Worm (Caenorhabditis elegans) whole organism, late embryonic: ENCODE results near the gene W05B10.3.

Source experiments
- C08G9.2 ChIP-seq: sonication (generic microtip); optimal IDR thresholded peaks from 2 replicates; lab custom pipeline; 2016; ENCODE audit warnings: mild to moderate bottlenecking, missing genetic modification characterization, moderate library complexity, missing compliant biosample characterization
- C38D4.7 ChIP-seq: fragments of 200-800 bp; sonication (Bioruptor generic); optimal IDR thresholded peaks from 2 replicates; lab custom pipeline; 2018; ENCODE audit warnings: mild to moderate bottlenecking, missing genetic modification characterization, moderate library complexity, missing compliant biosample characterization
- K02D7.2 ChIP-seq: sonication (generic microtip); optimal IDR thresholded peaks from 2 replicates; lab custom pipeline; 2017; ENCODE audit warnings: mild to moderate bottlenecking, missing genetic modification characterization, missing compliant biosample characterization
- K09A11.1 ChIP-seq: sonication (generic microtip); optimal IDR thresholded peaks from 2 replicates; lab custom pipeline; 2017; ENCODE audit warnings: antibody characterized with exemption, mild to moderate bottlenecking, missing genetic modification characterization, missing compliant biosample characterization; ENCODE audit not compliant: insufficient read depth
- T23F11.4 ChIP-seq: fragments of 200-800 bp; sonication (Bioruptor generic); optimal IDR thresholded peaks from 2 replicates; lab custom pipeline; 2018; ENCODE audit warnings: mild to moderate bottlenecking, missing genetic modification characterization, missing compliant biosample characterization
- Y22D7AL.16 ChIP-seq: sonication (generic microtip); optimal IDR thresholded peaks from 2 replicates; lab custom pipeline; 2016; ENCODE audit warnings: missing genetic modification characterization, missing compliant biosample characterization
- ceh-18 ChIP-seq: sonication (generic microtip); optimal IDR thresholded peaks from 2 replicates; lab custom pipeline; 2016; ENCODE audit warnings: missing genetic modification characterization, missing compliant biosample characterization
- ceh-2 ChIP-seq: sonication (generic microtip); optimal IDR thresholded peaks from 2 replicates; lab custom pipeline; 2016; ENCODE audit warnings: missing genotype, missing genetic modification characterization, missing compliant biosample characterization
- ceh-24 ChIP-seq: sonication (generic microtip); optimal IDR thresholded peaks from 2 replicates; lab custom pipeline; 2016; ENCODE audit warnings: mild to moderate bottlenecking, missing genetic modification characterization, missing compliant biosample characterization
- ceh-30 ChIP-seq: fragments of 150-350 bp; optimal IDR thresholded peaks from 2 replicates; lab custom pipeline; 2014; ENCODE audit warnings: missing biosample characterization, missing genetic modification characterization
- ceh-31 ChIP-seq: sonication (generic microtip); optimal IDR thresholded peaks from 2 replicates; lab custom pipeline; 2016; ENCODE audit warnings: missing genetic modification characterization, missing compliant biosample characterization
- ceh-34 ChIP-seq: sonication (generic microtip); optimal IDR thresholded peaks from 2 replicates; lab custom pipeline; 2016; ENCODE audit warnings: mild to moderate bottlenecking, missing genetic modification characterization, missing compliant biosample characterization
- ceh-48 ChIP-seq: sonication (generic microtip); optimal IDR thresholded peaks from 2 replicates; lab custom pipeline; 2016; ENCODE audit warnings: missing genetic modification characterization, inconsistent platforms, missing compliant biosample characterization
- ceh-9 ChIP-seq: sonication (generic microtip); optimal IDR thresholded peaks from 2 replicates; lab custom pipeline; 2016; ENCODE audit warnings: mild to moderate bottlenecking, missing genetic modification characterization, inconsistent platforms, missing compliant biosample characterization
- dve-1 ChIP-seq: sonication (generic microtip); optimal IDR thresholded peaks from 2 replicates; lab custom pipeline; 2017; ENCODE audit warnings: antibody characterized with exemption, mild to moderate bottlenecking, missing genetic modification characterization, missing compliant biosample characterization
- elt-2 ChIP-seq: sonication (generic microtip); optimal IDR thresholded peaks from 2 replicates; lab custom pipeline; 2016; ENCODE audit warnings: missing genetic modification reagents, missing genetic modification characterization, missing compliant biosample characterization
- ets-4 ChIP-seq: sonication (generic microtip); optimal IDR thresholded peaks from 2 replicates; lab custom pipeline; 2016; ENCODE audit warnings: missing genetic modification characterization, missing compliant biosample characterization
- eyg-1 ChIP-seq: sonication (generic microtip); optimal IDR thresholded peaks from 2 replicates; lab custom pipeline; 2016; ENCODE audit warnings: missing genotype, missing genetic modification characterization, missing compliant biosample characterization
- gmeb-2 ChIP-seq: sonication (generic microtip); optimal IDR thresholded peaks from 2 replicates; lab custom pipeline; 2016; ENCODE audit warnings: missing genetic modification characterization, inconsistent platforms, missing compliant biosample characterization
- hlh-15 ChIP-seq: sonication (generic microtip); optimal IDR thresholded peaks from 2 replicates; lab custom pipeline; 2016; ENCODE audit warnings: missing genetic modification characterization, missing compliant biosample characterization
- hlh-30 ChIP-seq: sonication (generic microtip); optimal IDR thresholded peaks from 2 replicates; lab custom pipeline; 2017; ENCODE audit warnings: antibody characterized with exemption, missing genetic modification characterization, missing compliant biosample characterization; ENCODE audit not compliant: insufficient read depth
- hlh-6 ChIP-seq: sonication (generic microtip); optimal IDR thresholded peaks from 2 replicates; lab custom pipeline; 2016; ENCODE audit warnings: missing genotype, missing genetic modification characterization, missing compliant biosample characterization
- hlh-8 ChIP-seq: sonication (generic microtip); optimal IDR thresholded peaks from 2 replicates; lab custom pipeline; 2016; ENCODE audit warnings: missing genotype, missing genetic modification characterization, missing compliant biosample characterization
- lin-11 ChIP-seq: fragments of 200-800 bp; sonication (Bioruptor generic); optimal IDR thresholded peaks from 2 replicates; lab custom pipeline; 2018; ENCODE audit warnings: mild to moderate bottlenecking, missing genetic modification characterization, missing compliant biosample characterization
- nfya-1 ChIP-seq: sonication (generic microtip); optimal IDR thresholded peaks from 2 replicates; lab custom pipeline; 2017; ENCODE audit warnings: missing genetic modification characterization, mild to moderate bottlenecking, missing compliant biosample characterization, antibody characterized with exemption, moderate library complexity
- pat-9 ChIP-seq: fragments of 200-800 bp; sonication (Bioruptor generic); optimal IDR thresholded peaks from 2 replicates; lab custom pipeline; 2018; ENCODE audit warnings: mild to moderate bottlenecking, missing genetic modification characterization, moderate library complexity, missing compliant biosample characterization
- pax-1 ChIP-seq: fragments of 150-350 bp; optimal IDR thresholded peaks from 2 replicates; lab custom pipeline; 2014; ENCODE audit warnings: missing biosample characterization, missing genetic modification characterization
- pha-2 ChIP-seq: sonication (generic microtip); optimal IDR thresholded peaks from 2 replicates; lab custom pipeline; 2017; ENCODE audit warnings: mild to moderate bottlenecking, missing genetic modification characterization, missing compliant biosample characterization
- pros-1 ChIP-seq: fragments of 150-350 bp; optimal IDR thresholded peaks from 2 replicates; lab custom pipeline; 2014; ENCODE audit warnings: missing biosample characterization, missing genetic modification reagents, missing genetic modification characterization
- sdc-2 ChIP-seq: sonication (generic microtip); optimal IDR thresholded peaks from 2 replicates; lab custom pipeline; 2016; ENCODE audit warnings: missing genotype, missing genetic modification characterization, missing compliant biosample characterization
- sox-2 ChIP-seq: fragments of 200-800 bp; sonication (Bioruptor generic); IDR thresholded peaks from 2 replicates; pipeline ENCODE4 v1.3.6; 2022; ENCODE audit warnings: missing genetic modification reagents, missing genetic modification characterization, missing compliant biosample characterization
- tbx-2 ChIP-seq: sonication (generic microtip); optimal IDR thresholded peaks from 2 replicates; lab custom pipeline; 2016; ENCODE audit warnings: missing genetic modification characterization, missing compliant biosample characterization
- tbx-7 ChIP-seq: sonication (generic microtip); optimal IDR thresholded peaks from 2 replicates; lab custom pipeline; 2016; ENCODE audit warnings: missing genotype, missing genetic modification characterization, missing compliant biosample characterization
- unc-55 ChIP-seq: sonication (generic microtip); optimal IDR thresholded peaks from 2 replicates; lab custom pipeline; 2017; ENCODE audit warnings: missing biosample characterization, missing genetic modification reagents, missing genetic modification characterization
- unc-86 ChIP-seq: sonication (generic microtip); optimal IDR thresholded peaks from 2 replicates; lab custom pipeline; 2016; ENCODE audit warnings: missing genetic modification characterization, missing compliant biosample characterization
- zip-5 ChIP-seq: sonication (generic microtip); optimal IDR thresholded peaks from 2 replicates; lab custom pipeline; 2016; ENCODE audit warnings: missing genetic modification characterization, missing compliant biosample characterization
- ztf-16 ChIP-seq: sonication (generic microtip); optimal IDR thresholded peaks from 2 replicates; lab custom pipeline; 2017; ENCODE audit warnings: missing genetic modification characterization, missing compliant biosample characterization

W05B10.3 gene

DNA sequence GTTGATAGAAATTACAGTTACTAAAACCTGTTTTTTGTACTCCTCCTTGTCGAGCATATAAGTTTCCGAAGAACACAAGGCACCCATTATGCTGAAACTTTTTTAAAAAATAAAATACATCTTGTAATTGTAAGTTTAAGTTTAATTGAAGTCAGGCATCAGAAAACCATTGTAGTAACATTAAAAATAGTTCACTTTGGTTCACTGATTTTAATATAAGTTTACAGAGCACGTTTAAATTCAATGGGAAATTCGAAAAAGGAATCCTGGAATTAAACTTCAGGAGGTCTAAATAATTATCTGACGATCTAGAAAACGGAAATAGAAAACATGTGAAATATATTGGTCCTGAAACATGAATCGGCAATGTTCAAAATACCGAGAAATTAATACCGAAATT, 21.1 kb downstream of the W05B10.3 start, which contains the start of gene gpa-8:
gpa-8 (minus strand) TSS at position 101 of the 400 bp plus-strand sequence.
- TF ChIP-seq ceh-30 (tag; lab: Kevin White, UChicago): no peak
- TF ChIP-seq ceh-9 (tag; lab: Kevin White, UChicago): no peak
- no peak for TF ChIP-seq hlh-8 (tag; lab: Kevin White, UChicago)
- TF ChIP-seq hlh-6 (tag; lab: Kevin White, UChicago): no peak
- no peak for TF ChIP-seq Y22D7AL.16
- no peak for TF ChIP-seq ets-4 (tag; lab: Kevin White, UChicago)
- TF ChIP-seq C38D4.7 (GFP tag; lab: Kevin White, UChicago): no peak
- no peak for TF ChIP-seq pax-1 (tag; lab: Kevin White, UChicago)
- no peak for TF ChIP-seq unc-86 (tag; lab: Kevin White, UChicago)
- TF ChIP-seq dve-1 (tag; lab: Kevin White, UChicago): no peak
- TF ChIP-seq tbx-2 (tag; lab: Kevin White, UChicago): no peak
- no peak for TF ChIP-seq tbx-7 (tag; lab: Kevin White, UChicago)
- TF ChIP-seq lin-11 (tag; lab: Kevin White, UChicago): no peak
- no peak for TF ChIP-seq T23F11.4 (GFP tag; lab: Kevin White, UChicago)
- TF ChIP-seq K09A11.1: no peak
- TF ChIP-seq gmeb-2: no peak
- TF ChIP-seq zip-5 (tag; lab: Kevin White, UChicago): no peak
- TF ChIP-seq pros-1 (tag; lab: Kevin White, UChicago): no peak
- no peak for TF ChIP-seq ceh-34 (tag; lab: Kevin White, UChicago)
- TF ChIP-seq ceh-24 (tag; lab: Kevin White, UChicago): no peak

DNA sequence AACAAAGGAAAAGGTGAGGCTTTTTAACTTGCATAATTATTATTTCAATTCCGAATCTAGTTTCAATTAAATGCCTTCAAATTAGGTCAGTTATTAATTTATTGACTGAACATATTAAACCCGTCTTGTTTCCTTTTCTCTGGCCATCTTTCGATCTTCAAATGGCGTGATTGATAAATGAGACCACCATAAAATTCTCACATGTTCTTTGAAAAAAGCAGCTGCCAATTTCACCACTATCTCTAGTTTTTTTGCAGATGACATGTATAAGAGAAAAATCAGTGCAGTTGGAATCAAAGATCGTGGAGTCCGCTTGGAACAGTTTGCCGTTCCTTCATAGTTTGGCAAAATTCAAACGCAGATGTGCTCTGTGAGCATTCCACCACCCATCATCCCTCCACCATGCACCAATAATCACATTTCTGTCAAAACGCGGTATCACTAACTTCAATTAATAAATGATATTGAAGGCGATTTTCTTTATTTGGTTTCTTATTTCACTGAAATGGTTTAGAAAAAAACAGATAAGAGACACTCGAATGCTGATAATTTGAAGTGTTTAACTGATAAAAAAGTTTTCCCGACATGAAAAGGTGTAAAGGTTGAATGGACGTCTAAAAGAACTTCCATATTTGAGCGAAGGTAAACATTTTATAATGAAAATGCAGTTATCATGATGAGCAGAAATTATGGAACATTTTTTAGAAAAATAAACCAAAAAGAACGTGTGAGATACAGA, 23.6 kb downstream of the W05B10.3 start:
- TF ChIP-seq ceh-48 (tag; lab: Kevin White, UChicago): no peak
- peak; percentile 62 for TF ChIP-seq elt-2
- no peak for TF ChIP-seq nfya-1 (tag; lab: Kevin White, UChicago)
- TF ChIP-seq pros-1 (tag; lab: Kevin White, UChicago): no peak
- no peak for TF ChIP-seq K02D7.2

DNA sequence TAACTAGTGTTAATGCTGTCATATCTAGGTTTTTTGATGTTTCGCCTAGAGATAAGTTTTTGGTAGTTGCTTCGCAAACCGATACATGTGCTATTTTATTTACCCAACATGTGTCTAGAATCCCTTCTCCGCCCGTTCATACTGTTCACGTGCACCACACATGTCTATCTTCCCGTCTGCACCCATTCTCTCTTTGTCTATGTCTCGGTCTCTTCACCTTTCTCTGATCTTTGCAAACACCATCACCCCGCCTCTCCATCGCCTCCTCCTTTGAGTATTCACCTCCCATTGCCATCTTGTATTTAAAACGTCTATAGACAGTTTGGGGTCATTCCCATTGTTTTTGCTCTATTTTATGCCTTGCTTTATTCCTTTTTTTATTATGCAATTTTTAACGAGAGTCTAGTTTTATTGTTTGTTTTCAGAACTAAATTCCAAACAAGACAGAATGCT, 24.3 kb downstream of the W05B10.3 start, which contains the start of gene F56H9.2:
F56H9.2 (plus strand) TSS at position 426 of the 453 bp plus-strand sequence.
- TF ChIP-seq ceh-18 (peak; percentile 41), tbx-2 (tag; lab: Kevin White, UChicago) (peak; percentile 65), zip-5 (tag; lab: Kevin White, UChicago) (no peak), elt-2 (peak; percentile 66), pha-2 (tag; lab: Kevin White, UChicago) (no peak), C08G9.2 (tag; lab: Kevin White, UChicago) (no peak), ztf-16 (tag; lab: Kevin White, UChicago) (peak; percentile 32), ceh-24 (tag; lab: Kevin White, UChicago) (no peak), sdc-2 (peak; percentile 55), pat-9 (no peak), eyg-1 (tag; lab: Kevin White, UChicago) (no peak), pax-1 (tag; lab: Kevin White, UChicago) (peak; percentile 23), sox-2 (GFP tag; lab: Robert Waterston, UW) (peak; percentile 65), pros-1 (tag; lab: Kevin White, UChicago) (no peak), nfya-1 (tag; lab: Kevin White, UChicago) (peak; percentile 52), hlh-15 (tag; lab: Kevin White, UChicago) (no peak), hlh-30 (tag; lab: Kevin White, UChicago) (peak; percentile 69), unc-55 (GFP tag; lab: Kevin White, UChicago) (peak; percentile 4), hlh-8 (tag; lab: Kevin White, UChicago) (peak; percentile 55), ceh-31 (tag; lab: Kevin White, UChicago) (peak; percentile 45), ceh-2 (peak; percentile 48)
